Worm (Caenorhabditis elegans) whole organism, L2 larva: ENCODE results near the gene fip-4.

Source experiments
- C34F6.9 ChIP-seq: fragments of 150-350 bp; optimal IDR thresholded peaks from 2 replicates; lab custom pipeline; 2014; ENCODE audit warnings: missing biosample characterization, missing genetic modification characterization
- F13H6.1 ChIP-seq: sonication (generic microtip); optimal IDR thresholded peaks from 2 replicates; lab custom pipeline; 2016; ENCODE audit warnings: missing genetic modification characterization, missing compliant biosample characterization
- R02D3.7 ChIP-seq: fragments of 150-350 bp; optimal IDR thresholded peaks from 2 replicates; lab custom pipeline; 2014; ENCODE audit warnings: missing biosample characterization, missing genetic modification characterization
- Y55F3AM.14 ChIP-seq: fragments of 200-800 bp; sonication (Bioruptor generic); optimal IDR thresholded peaks from 2 replicates; lab custom pipeline; 2018; ENCODE audit warnings: mild to moderate bottlenecking, missing genetic modification characterization, missing compliant biosample characterization
- ZK546.5 ChIP-seq: sonication (generic microtip); optimal IDR thresholded peaks from 2 replicates; lab custom pipeline; 2017; ENCODE audit warnings: missing biosample characterization, missing genetic modification characterization
- alr-1 ChIP-seq: fragments of 150-350 bp; optimal IDR thresholded peaks from 2 replicates; lab custom pipeline; 2014; ENCODE audit warnings: missing biosample characterization, missing genetic modification characterization
- blmp-1 ChIP-seq: sonication (generic microtip); optimal IDR thresholded peaks from 2 replicates; lab custom pipeline; 2017; ENCODE audit warnings: missing genetic modification characterization, mild to moderate bottlenecking, missing compliant biosample characterization, antibody characterized with exemption, moderate library complexity; ENCODE audit not compliant: insufficient read depth
- ceh-16 ChIP-seq: fragments of 150-350 bp; optimal IDR thresholded peaks from 2 replicates; lab custom pipeline; 2014; ENCODE audit warnings: missing biosample characterization, missing genetic modification characterization
- ceh-82 ChIP-seq: fragments of 150-350 bp; optimal IDR thresholded peaks from 2 replicates; lab custom pipeline; 2014; ENCODE audit warnings: missing biosample characterization, missing genetic modification characterization
- crh-2 ChIP-seq: sonication (generic microtip); optimal IDR thresholded peaks from 2 replicates; lab custom pipeline; 2017; ENCODE audit warnings: missing biosample characterization, missing genetic modification characterization
- egl-27 ChIP-seq: sonication (generic microtip); optimal IDR thresholded peaks from 3 replicates; lab custom pipeline; 2017; ENCODE audit warnings: missing biosample characterization, missing genetic modification reagents, missing genetic modification characterization
- elt-1 ChIP-seq: fragments of 150-350 bp; optimal IDR thresholded peaks from 2 replicates; lab custom pipeline; 2014; ENCODE audit warnings: missing biosample characterization, missing genetic modification characterization
- elt-3 ChIP-seq: sonication (generic microtip); optimal IDR thresholded peaks from 2 replicates; lab custom pipeline; 2017; ENCODE audit warnings: missing biosample characterization, missing genetic modification characterization
- fos-1 ChIP-seq: fragments of 150-350 bp; optimal IDR thresholded peaks from 2 replicates; lab custom pipeline; 2014; ENCODE audit warnings: missing biosample characterization, missing genetic modification characterization
- gmeb-1 ChIP-seq: fragments of 150-350 bp; optimal IDR thresholded peaks from 2 replicates; lab custom pipeline; 2014; ENCODE audit warnings: missing biosample characterization, missing genetic modification characterization
- lin-11 ChIP-seq: fragments of 150-350 bp; sonication (generic microtip); optimal IDR thresholded peaks from 2 replicates; lab custom pipeline; 2014; ENCODE audit warnings: missing biosample characterization, missing genetic modification characterization, inconsistent platforms, mixed read lengths
- lsy-2 ChIP-seq, 2 experiments: fragments of 150-350 bp in 1 of 2; sonication (generic microtip) in 1 of 2; optimal IDR thresholded peaks; 2 replicates each; lab custom pipeline; 2014 to 2017; ENCODE audit warnings: missing biosample characterization in 2 of 2, missing genetic modification characterization in 2 of 2
- mab-5 ChIP-seq: fragments of 150-350 bp; optimal IDR thresholded peaks from 2 replicates; lab custom pipeline; 2014; ENCODE audit warnings: missing biosample characterization, missing genetic modification characterization
- mbf-1 ChIP-seq: sonication (generic microtip); optimal IDR thresholded peaks from 2 replicates; lab custom pipeline; 2017; ENCODE audit warnings: missing biosample characterization, missing genetic modification characterization
- nhr-10 ChIP-seq: sonication (generic microtip); optimal IDR thresholded peaks from 2 replicates; lab custom pipeline; 2017; ENCODE audit warnings: missing biosample characterization, missing genetic modification characterization
- nhr-11 ChIP-seq: fragments of 150-350 bp; optimal IDR thresholded peaks from 2 replicates; lab custom pipeline; 2014; ENCODE audit warnings: missing biosample characterization, missing genetic modification characterization
- nhr-12 ChIP-seq: fragments of 150-350 bp; optimal IDR thresholded peaks from 2 replicates; lab custom pipeline; 2014; ENCODE audit warnings: missing biosample characterization, missing genetic modification characterization
- nhr-21 ChIP-seq: fragments of 150-350 bp; optimal IDR thresholded peaks from 2 replicates; lab custom pipeline; 2014; ENCODE audit warnings: missing biosample characterization, missing genetic modification characterization
- nhr-23 ChIP-seq: fragments of 150-350 bp; optimal IDR thresholded peaks from 2 replicates; lab custom pipeline; 2014; ENCODE audit warnings: missing biosample characterization, missing genetic modification reagents, missing genetic modification characterization
- nhr-237 ChIP-seq: fragments of 150-350 bp; optimal IDR thresholded peaks from 2 replicates; lab custom pipeline; 2014; ENCODE audit warnings: missing biosample characterization, missing genetic modification characterization
- nhr-25 ChIP-seq: fragments of 150-350 bp; sonication (generic microtip); optimal IDR thresholded peaks from 3 replicates; lab custom pipeline; 2014; ENCODE audit warnings: missing biosample characterization, missing genetic modification characterization
- nhr-6 ChIP-seq: fragments of 150-350 bp; optimal IDR thresholded peaks from 2 replicates; lab custom pipeline; 2014; ENCODE audit warnings: missing biosample characterization, missing genetic modification characterization
- nhr-77 ChIP-seq: fragments of 150-350 bp; optimal IDR thresholded peaks from 2 replicates; lab custom pipeline; 2014; ENCODE audit warnings: missing biosample characterization, missing genetic modification characterization
- sem-4 ChIP-seq: fragments of 150-350 bp; optimal IDR thresholded peaks from 2 replicates; lab custom pipeline; 2014; ENCODE audit warnings: missing biosample characterization, missing genetic modification reagents, missing genetic modification characterization
- skn-1 ChIP-seq: sonication (generic microtip); optimal IDR thresholded peaks from 2 replicates; lab custom pipeline; 2017; ENCODE audit warnings: missing biosample characterization, missing genetic modification characterization
- sma-3 ChIP-seq: sonication (generic microtip); optimal IDR thresholded peaks from 2 replicates; lab custom pipeline; 2016; ENCODE audit warnings: missing genetic modification reagents, missing genetic modification characterization, missing compliant biosample characterization
- sma-9 ChIP-seq, 2 experiments: fragments of 150-350 bp in 1 of 2; sonication (generic microtip) in 1 of 2; optimal IDR thresholded peaks; 2 replicates each; lab custom pipeline; 2014 to 2016; ENCODE audit warnings: missing genetic modification characterization in 2 of 2, mild to moderate bottlenecking in 1 of 2, missing biosample characterization in 1 of 2, missing compliant biosample characterization in 1 of 2, missing genetic modification reagents in 1 of 2, moderate library complexity in 1 of 2
- snpc-4 ChIP-seq: fragments of 150-350 bp; optimal IDR thresholded peaks from 2 replicates; lab custom pipeline; 2014; ENCODE audit warnings: missing biosample characterization, missing genetic modification characterization
- unc-39 ChIP-seq: fragments of 150-350 bp; optimal IDR thresholded peaks from 2 replicates; lab custom pipeline; 2014; ENCODE audit warnings: missing biosample characterization, missing genetic modification characterization
- unc-55 ChIP-seq: fragments of 150-350 bp; sonication (generic microtip); optimal IDR thresholded peaks from 3 replicates; lab custom pipeline; 2014; ENCODE audit warnings: missing biosample characterization, missing genetic modification reagents, missing genetic modification characterization
- unc-62 ChIP-seq: fragments of 150-350 bp; optimal IDR thresholded peaks from 2 replicates; lab custom pipeline; 2014; ENCODE audit warnings: missing biosample characterization, missing genetic modification reagents, missing genetic modification characterization
- zag-1 ChIP-seq: fragments of 150-350 bp; optimal IDR thresholded peaks from 2 replicates; lab custom pipeline; 2014; ENCODE audit warnings: missing biosample characterization, missing genetic modification characterization
- ztf-1 ChIP-seq: fragments of 200-800 bp; sonication (Bioruptor generic); conservative IDR thresholded peaks from 2 replicates; pipeline ENCODE4 v1.3.6; 2022; ENCODE audit warnings: missing genetic modification characterization, missing compliant biosample characterization
- ztf-11 ChIP-seq: sonication (generic microtip); optimal IDR thresholded peaks from 2 replicates; lab custom pipeline; 2017; ENCODE audit warnings: missing biosample characterization, missing genetic modification characterization
- ztf-4 ChIP-seq: fragments of 150-350 bp; optimal IDR thresholded peaks from 2 replicates; lab custom pipeline; 2014; ENCODE audit warnings: missing biosample characterization, missing genetic modification characterization

The fip-4 gene

ce11 chrV:8603272-8603671, 7.8 kb downstream of the fip-4 start, which contains the start of gene F41E6.5:
Gene F41E6.5, plus strand, starts transcription at chrV:8603480.
- TF ChIP-seq skn-1 (tag; lab: Kevin White, UChicago) (no peak), nhr-237 (tag; lab: Kevin White, UChicago) (no peak), unc-39 (tag; lab: Kevin White, UChicago) (no peak), ceh-16 (tag; lab: Kevin White, UChicago) (no peak), mab-5 (no peak), egl-27 (tag; lab: Kevin White, UChicago) (no peak), nhr-6 (tag; lab: Kevin White, UChicago) (no peak), unc-55 (GFP tag; lab: Kevin White, UChicago) (no peak), gmeb-1 (tag; lab: Kevin White, UChicago) (no peak), fos-1 (tag; lab: Kevin White, UChicago) (peak; percentile 26), nhr-11 (tag; lab: Kevin White, UChicago) (no peak), sma-3 (GFP tag; lab: Kevin White, UChicago) (no peak), ZK546.5 (no peak), ceh-82 (tag; lab: Kevin White, UChicago) (no peak), nhr-10 (tag; lab: Kevin White, UChicago) (no peak), nhr-21 (tag; lab: Kevin White, UChicago) (peak; percentile 1), ztf-1 (GFP tag; lab: Robert Waterston, UW) (no peak), mbf-1 (tag; lab: Kevin White, UChicago) (no peak), crh-2 (tag; lab: Kevin White, UChicago) (peak; percentile 72), ztf-11 (tag; lab: Kevin White, UChicago) (no peak), ztf-4 (tag; lab: Kevin White, UChicago) (no peak), sem-4 (no peak), nhr-77 (no peak), Y55F3AM.14 (GFP tag; lab: Kevin White, UChicago) (no peak), zag-1 (tag; lab: Kevin White, UChicago) (no peak), sma-9 (GFP tag; optimal IDR thresholded peaks at IDR 0.05; lab: Kevin White, UChicago) (peak; percentile 47), sma-9 (tag; optimal IDR thresholded peaks at IDR 0.05; lab: Kevin White, UChicago) (no peak), snpc-4 (tag; lab: Kevin White, UChicago) (no peak), R02D3.7 (tag; lab: Kevin White, UChicago) (no peak), lsy-2 (tag; optimal IDR thresholded peaks at IDR 0.05; lab: Kevin White, UChicago) (no peak), F13H6.1 (tag; lab: Kevin White, UChicago) (no peak)

DNA sequence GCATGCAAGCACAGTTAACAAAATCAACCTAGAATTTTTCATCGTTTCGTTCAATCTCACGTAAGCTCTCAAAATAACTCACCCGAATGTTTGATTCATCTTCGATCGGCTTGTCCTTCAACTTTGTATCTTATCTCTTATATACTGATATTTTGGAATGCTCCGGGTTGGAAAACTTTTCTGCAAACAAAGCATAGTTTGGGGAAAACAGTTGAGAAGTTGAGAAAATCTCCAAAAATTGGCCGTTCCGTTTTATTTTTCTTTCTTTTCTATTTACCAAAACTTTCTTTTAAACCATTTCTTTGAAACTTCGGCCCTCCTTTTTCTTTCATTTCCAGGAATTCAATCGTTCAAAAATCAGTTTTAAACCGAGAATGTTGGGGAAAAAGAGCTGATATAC, 8.4 kb downstream of the fip-4 start, which contains the start of gene F41E6.15:
TSS of gene F41E6.15 (minus strand) at position 101 of the 400 bp plus-strand sequence.
- TF ChIP-seq alr-1 (tag; lab: Kevin White, UChicago) (no peak), ceh-82 (tag; lab: Kevin White, UChicago) (no peak), nhr-12 (no peak), sem-4 (no peak), lin-11 (no peak), mbf-1 (tag; lab: Kevin White, UChicago) (no peak), zag-1 (tag; lab: Kevin White, UChicago) (no peak), unc-55 (GFP tag; lab: Kevin White, UChicago) (no peak), skn-1 (tag; lab: Kevin White, UChicago) (no peak), ceh-16 (tag; lab: Kevin White, UChicago) (no peak), nhr-6 (tag; lab: Kevin White, UChicago) (no peak), nhr-21 (tag; lab: Kevin White, UChicago) (no peak), snpc-4 (tag; lab: Kevin White, UChicago) (no peak), unc-62 (GFP tag; lab: Kevin White, UChicago) (no peak), nhr-25 (tag; lab: Kevin White, UChicago) (no peak)

- TF ChIP-seq nhr-11 (tag; lab: Kevin White, UChicago): no peak
- TF ChIP-seq, all 48 proteins: peak for 0
Observed at ce11 chrV:8601420-8601819, 9.6 kb downstream of the fip-4 start, which contains the start of gene F41E6.8. Gene F41E6.8, minus strand, starts transcription at chrV:8601520.

DNA sequence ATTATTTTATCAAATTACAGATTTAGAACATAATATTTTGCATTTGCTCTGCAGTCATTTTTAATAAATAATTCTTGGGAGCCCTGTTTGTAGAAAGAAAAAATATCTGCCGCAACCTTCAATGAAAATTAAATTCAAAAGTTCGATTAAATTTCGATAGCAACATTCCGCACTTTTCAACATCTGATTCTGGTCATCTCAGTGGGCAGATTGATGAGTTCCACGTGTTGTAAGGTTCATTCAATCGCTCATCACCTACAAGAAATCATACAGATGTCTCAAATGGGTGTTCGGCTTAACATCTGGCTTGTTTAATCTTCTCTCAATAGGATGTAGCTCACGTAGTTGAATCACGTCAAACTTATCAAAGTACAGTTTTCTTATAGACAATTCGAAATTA, 11.1 kb downstream of the fip-4 start:
- TF ChIP-seq nhr-25 (tag; lab: Kevin White, UChicago) (no peak), ceh-16 (tag; lab: Kevin White, UChicago) (no peak), nhr-23 (tag; lab: Kevin White, UChicago) (no peak), C34F6.9 (no peak), blmp-1 (tag; lab: Kevin White, UChicago) (no peak), elt-1 (no peak), nhr-10 (tag; lab: Kevin White, UChicago) (no peak), elt-3 (tag; lab: Kevin White, UChicago) (no peak), nhr-21 (tag; lab: Kevin White, UChicago) (no peak), ztf-1 (GFP tag; lab: Robert Waterston, UW) (no peak), gmeb-1 (tag; lab: Kevin White, UChicago) (no peak), nhr-237 (tag; lab: Kevin White, UChicago) (no peak), ceh-82 (tag; lab: Kevin White, UChicago) (no peak)
